In the genomic region with DNA sequence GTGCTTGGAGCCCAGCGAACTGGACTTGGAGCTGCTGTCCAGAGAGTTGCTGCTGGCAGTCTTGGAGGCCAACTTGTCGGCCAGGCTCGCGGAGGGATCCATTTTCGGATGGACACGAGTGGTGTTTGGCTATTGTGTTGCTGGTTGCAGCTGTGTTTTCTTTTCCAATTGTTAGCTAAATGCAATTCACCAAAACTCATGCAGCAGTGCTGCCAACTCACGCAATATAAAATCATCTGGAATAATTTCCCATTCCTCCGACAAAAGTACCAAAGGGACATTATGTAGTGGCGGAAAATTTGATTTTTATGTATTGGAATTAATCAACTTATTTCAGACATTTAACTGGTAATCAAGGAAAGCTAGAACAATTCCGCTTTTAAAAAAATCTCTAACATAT, we compare ENCODE assay signal across 1 fruit fly cellular context.
TF ChIP-seq lines count a peak whose summit lies in the region.

A gene (minus strand): TSS at position 306 of the 400 bp plus-strand sequence.

TF ChIP-seq in whole organism, embryonic, 481 proteins besides CTCF, POLR2A, EP300 and RAD21 (continued from another document):
- TF ChIP-seq CG2116 (GFP tag; optimal IDR thresholded peaks at IDR 0.05; lab: Kevin White, UChicago) (peak; percentile 12), CG1603 (tag; optimal IDR thresholded peaks at IDR 0.05; lab: Kevin White, UChicago) (peak; percentile 53), gsb (GFP tag; IDR thresholded peaks at IDR 0.05; lab: Robert Waterston, UW) (no peak), psq (GFP tag; optimal IDR thresholded peaks at IDR 0.05; lab: Kevin White, UChicago) (no peak), kah (GFP tag; optimal IDR thresholded peaks at IDR 0.05; lab: Kevin White, UChicago) (peak; percentile 35), CG3163 (GFP tag; optimal IDR thresholded peaks at IDR 0.05; lab: Kevin White, UChicago) (no peak), Ssrp (tag; optimal IDR thresholded peaks at IDR 0.05; lab: Kevin White, UChicago) (no peak), dpn (GFP tag; optimal IDR thresholded peaks at IDR 0.05; lab: Kevin White, UChicago) (no peak), CG11695 (GFP tag; IDR thresholded peaks at IDR 0.05; lab: Robert Waterston, UW) (no peak), schlank (tag; optimal IDR thresholded peaks at IDR 0.05; lab: Kevin White, UChicago) (no peak), croc (GFP tag; conservative IDR thresholded peaks at IDR 0.05; lab: Robert Waterston, UW) (no peak), Dp (GFP tag; optimal IDR thresholded peaks at IDR 0.05; lab: Kevin White, UChicago) (peak; percentile 87), pb (GFP tag; optimal IDR thresholded peaks at IDR 0.05; lab: Kevin White, UChicago) (no peak), Dll (GFP tag; IDR thresholded peaks at IDR 0.05; lab: Robert Waterston, UW; ENCODE audit: partially characterized antibody) (0 out of 4 replicates have a peak, but pooled peaks have one; percentile 19), gfzf (GFP tag; optimal IDR thresholded peaks at IDR 0.05; lab: Kevin White, UChicago) (peak; percentile 8), CG31441 (GFP tag; IDR thresholded peaks at IDR 0.05; lab: Robert Waterston, UW) (no peak), Six4 (GFP tag; optimal IDR thresholded peaks at IDR 0.05; lab: Kevin White, UChicago) (no peak), NFAT (GFP tag; IDR thresholded peaks at IDR 0.05; lab: Robert Waterston, UW) (no peak), stwl (tag; optimal IDR thresholded peaks at IDR 0.05; lab: Kevin White, UChicago) (peak; percentile 46), caup (GFP tag; optimal IDR thresholded peaks at IDR 0.05; lab: Kevin White, UChicago; ENCODE audit: severe bottlenecking) (no peak), Stat92E (GFP tag; optimal IDR thresholded peaks at IDR 0.05; lab: Kevin White, UChicago) (no peak), amos (GFP tag; IDR thresholded peaks at IDR 0.05; lab: Robert Waterston, UW; ENCODE audit: partially characterized antibody) (peak; percentile 18; the same call in 1 of the 2 replicates), MTF-1 (GFP tag; optimal IDR thresholded peaks at IDR 0.05; lab: Kevin White, UChicago; ENCODE audit: borderline replicate concordance) (no peak), CG15514 (GFP tag; optimal IDR thresholded peaks at IDR 0.05; lab: Kevin White, UChicago) (peak; percentile 21), disco-r (GFP tag; optimal IDR thresholded peaks at IDR 0.05; lab: Kevin White, UChicago) (no peak), Xrp1 (GFP tag; IDR thresholded peaks at IDR 0.05; lab: Robert Waterston, UW) (no peak), CG10209 (GFP tag; optimal IDR thresholded peaks at IDR 0.05; lab: Kevin White, UChicago) (no peak), CG4854 (GFP tag; optimal IDR thresholded peaks at IDR 0.05; lab: Kevin White, UChicago) (no peak), CG1024 (GFP tag; IDR thresholded peaks at IDR 0.05; lab: Robert Waterston, UW) (no peak), Ets97D (GFP tag; optimal IDR thresholded peaks at IDR 0.05; lab: Kevin White, UChicago) (peak; percentile 43), chif (GFP tag; optimal IDR thresholded peaks at IDR 0.05; lab: Kevin White, UChicago) (no peak), hbn (GFP tag; IDR thresholded peaks at IDR 0.05; lab: Robert Waterston, UW; ENCODE audit: partially characterized antibody) (0 out of 2 replicates have a peak, but pooled peaks have one; percentile 19), CG6854 (GFP tag; optimal IDR thresholded peaks at IDR 0.05; lab: Kevin White, UChicago) (no peak), E2f2 (GFP tag; IDR thresholded peaks at IDR 0.05; lab: Robert Waterston, UW) (peak; percentile 90), Ets65A (GFP tag; lab: Kevin White, UChicago) (no peak), CG14965 (GFP tag; optimal IDR thresholded peaks at IDR 0.05; lab: Kevin White, UChicago; ENCODE audit: borderline replicate concordance) (no peak), pros (GFP tag; optimal IDR thresholded peaks at IDR 0.05; lab: Kevin White, UChicago) (no peak), eve (GFP tag; optimal IDR thresholded peaks at IDR 0.05; lab: Kevin White, UChicago) (no peak), crp (GFP tag; optimal IDR thresholded peaks at IDR 0.05; lab: Kevin White, UChicago) (peak; percentile 40 to 91), rib (GFP tag; IDR thresholded peaks at IDR 0.05; lab: Robert Waterston, UW) (no peak), MBD-R2 (GFP tag; IDR thresholded peaks at IDR 0.05; lab: Robert Waterston, UW) (peak; percentile 95), CG13296 (GFP tag; optimal IDR thresholded peaks at IDR 0.05; lab: Kevin White, UChicago) (no peak), gcm2 (GFP tag; optimal IDR thresholded peaks at IDR 0.05; lab: Kevin White, UChicago) (no peak), mirr (GFP tag; optimal IDR thresholded peaks at IDR 0.05; lab: Kevin White, UChicago) (no peak), fd3F (GFP tag; optimal IDR thresholded peaks at IDR 0.05; lab: Kevin White, UChicago) (no peak), nerfin-1 (tag; optimal IDR thresholded peaks at IDR 0.05; lab: Kevin White, UChicago) (peak; percentile 69), CG17912 (GFP tag; optimal IDR thresholded peaks at IDR 0.05; lab: Kevin White, UChicago) (no peak), zfh2 (GFP tag; optimal IDR thresholded peaks at IDR 0.05; lab: Kevin White, UChicago) (no peak), trem (tag; optimal IDR thresholded peaks at IDR 0.05; lab: Kevin White, UChicago) (peak; percentile 99), dysf (GFP tag; IDR thresholded peaks at IDR 0.05; lab: Robert Waterston, UW) (no peak), YL-1 (GFP tag; optimal IDR thresholded peaks at IDR 0.05; lab: Kevin White, UChicago) (peak; percentile 47)
TF ChIP-seq in whole organism, embryonic: peak in this region for 26.
